Fruit fly (Drosophila melanogaster) whole organism, adult: ENCODE data around the gene CG13920.
A peak's percentile ranks its signal among the peaks of the same experiment; 100 is the strongest.

Experiments used
- CG11617 ChIP-seq: fragments of 200-800 bp; sonication (Bioruptor generic); optimal IDR thresholded peaks from 2 replicates; lab custom pipeline; 2017; ENCODE audit warnings: mild to moderate bottlenecking, missing biosample characterization, missing genetic modification reagents, missing genetic modification characterization
- CG12768 ChIP-seq: fragments of 200-800 bp; sonication (Bioruptor generic); optimal IDR thresholded peaks from 2 replicates; lab custom pipeline; 2017; ENCODE audit warnings: missing biosample characterization, missing genetic modification characterization, mild to moderate bottlenecking, moderate library complexity, missing genetic modification reagents
- CG14711 ChIP-seq: fragments of 200-800 bp; sonication (Bioruptor generic); optimal IDR thresholded peaks from 2 replicates; lab custom pipeline; 2018; ENCODE audit warnings: missing biosample characterization, mild to moderate bottlenecking, missing genetic modification characterization, moderate library complexity
- CG1620 ChIP-seq: fragments of 200-800 bp; sonication (Bioruptor generic); optimal IDR thresholded peaks from 2 replicates; lab custom pipeline; 2016; ENCODE audit warnings: missing biosample characterization, missing genetic modification characterization
- CG33017 ChIP-seq: fragments of 200-800 bp; sonication (Bioruptor generic); optimal IDR thresholded peaks from 2 replicates; lab custom pipeline; 2018; ENCODE audit warnings: missing biosample characterization, mild to moderate bottlenecking, missing genetic modification characterization, moderate library complexity
- CG5204 ChIP-seq: fragments of 200-800 bp; sonication (Bioruptor generic); optimal IDR thresholded peaks from 2 replicates; lab custom pipeline; 2016; ENCODE audit warnings: missing biosample characterization, missing genetic modification characterization
- CG7045 ChIP-seq: fragments of 200-800 bp; sonication (Bioruptor generic); optimal IDR thresholded peaks from 2 replicates; lab custom pipeline; 2017; ENCODE audit warnings: missing biosample characterization, mild to moderate bottlenecking, missing genetic modification characterization
- CG7101 ChIP-seq: fragments of 200-800 bp; sonication (Bioruptor generic); optimal IDR thresholded peaks from 2 replicates; lab custom pipeline; 2018; ENCODE audit warnings: missing biosample characterization, mild to moderate bottlenecking, missing genetic modification characterization, moderate library complexity
- Clk ChIP-seq: fragments of 200-800 bp; sonication (Bioruptor generic); optimal IDR thresholded peaks from 2 replicates; lab custom pipeline; 2017; ENCODE audit warnings: missing biosample characterization, missing genetic modification characterization
- Crg-1 ChIP-seq: fragments of 200-800 bp; sonication (Bioruptor generic); optimal IDR thresholded peaks from 2 replicates; lab custom pipeline; 2016; ENCODE audit warnings: missing biosample characterization, missing genetic modification characterization
- Hr96 ChIP-seq: fragments of 200-800 bp; sonication (Bioruptor generic); optimal IDR thresholded peaks from 2 replicates; lab custom pipeline; 2016; ENCODE audit warnings: missing biosample characterization, missing genetic modification characterization
- Mnt ChIP-seq: fragments of 200-800 bp; sonication (Bioruptor generic); optimal IDR thresholded peaks from 2 replicates; lab custom pipeline; 2016; ENCODE audit warnings: missing biosample characterization, mild to moderate bottlenecking, missing genetic modification characterization
- bab1 ChIP-seq: fragments of 200-800 bp; sonication (Bioruptor generic); optimal IDR thresholded peaks from 3 replicates; lab custom pipeline; 2019; ENCODE audit warnings: missing biosample characterization, mild to moderate bottlenecking, missing genetic modification characterization, moderate library complexity
- cic ChIP-seq: fragments of 200-800 bp; sonication (Bioruptor generic); optimal IDR thresholded peaks from 2 replicates; lab custom pipeline; 2017; ENCODE audit warnings: missing biosample characterization, mild to moderate bottlenecking, missing genetic modification characterization, moderate library complexity
- cnc ChIP-seq, 2 experiments: fragments of >200 bp; optimal IDR thresholded peaks; 2 replicates each; lab custom pipeline; 2017
- kay ChIP-seq: fragments of 200-800 bp; sonication (Bioruptor generic); peaks from one replicate; lab custom pipeline; 2016; ENCODE audit warnings: missing biosample characterization, missing genetic modification characterization, borderline replicate concordance
- ovo ChIP-seq: fragments of 200-800 bp; sonication (Bioruptor generic); optimal IDR thresholded peaks from 2 replicates; lab custom pipeline; 2016; ENCODE audit warnings: missing biosample characterization, missing genetic modification characterization
- pad ChIP-seq: fragments of 200-800 bp; sonication (Bioruptor generic); optimal IDR thresholded peaks from 3 replicates; lab custom pipeline; 2017; ENCODE audit warnings: missing biosample characterization, missing genetic modification characterization, mild to moderate bottlenecking, moderate library complexity, missing genetic modification reagents
- tj ChIP-seq: fragments of 200-800 bp; sonication (Bioruptor generic); optimal IDR thresholded peaks from 3 replicates; lab custom pipeline; 2017; ENCODE audit warnings: missing biosample characterization, mild to moderate bottlenecking, missing genetic modification characterization, moderate library complexity
- toe ChIP-seq: fragments of 200-800 bp; sonication (Bioruptor generic); optimal IDR thresholded peaks from 2 replicates; lab custom pipeline; 2016; ENCODE audit warnings: missing biosample characterization, missing genetic modification characterization

Gene CG13920

dm6 chr3L:1637652-1638051 is 11.1 kb upstream of the CG13920 start, which contains the start of gene nSyb:
nSyb (minus strand) TSS chr3L:1637752.
- TF ChIP-seq Clk: no peak
- TF ChIP-seq Mnt (GFP tag; lab: Kevin White, UChicago): no peak
- TF ChIP-seq CG7101: no peak
- TF ChIP-seq ovo (GFP tag; lab: Kevin White, UChicago): no peak
- TF ChIP-seq CG7045 (GFP tag; lab: Kevin White, UChicago): no peak
- TF ChIP-seq tj (GFP tag; lab: Kevin White, UChicago): no peak
- no peak for TF ChIP-seq Crg-1 (GFP tag; lab: Kevin White, UChicago)
- no peak for TF ChIP-seq kay (GFP tag; lab: Kevin White, UChicago)
- TF ChIP-seq toe (GFP tag; lab: Kevin White, UChicago): no peak

DNA sequence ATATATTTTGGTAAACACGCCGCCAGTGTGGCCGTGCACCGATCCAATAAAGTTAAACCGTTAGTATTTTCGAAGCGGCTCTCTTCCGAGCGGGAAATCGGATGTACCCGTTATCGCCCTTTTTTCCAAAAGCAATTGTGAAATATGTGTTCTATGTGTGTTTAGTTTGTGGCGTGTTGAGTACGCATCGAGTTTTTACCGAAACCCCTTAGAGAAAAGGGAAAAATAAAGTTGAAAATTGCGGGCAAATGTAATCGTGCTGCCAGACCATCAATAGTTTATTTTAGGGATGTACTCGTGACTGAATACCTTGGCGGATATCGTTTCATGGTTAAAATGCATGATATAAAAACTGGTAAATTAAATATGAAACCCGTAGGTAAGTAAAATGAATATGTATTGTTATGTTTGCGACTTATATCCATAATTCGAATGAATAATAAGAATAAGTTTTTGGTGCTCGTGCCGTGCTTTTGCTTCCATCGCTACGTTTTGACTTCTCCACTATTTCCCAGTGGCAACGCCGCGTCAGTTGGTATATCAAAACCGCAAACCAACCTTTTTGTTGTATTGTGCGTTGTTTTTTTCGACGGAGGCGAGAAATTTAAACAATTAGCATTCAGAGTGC is 9.4 kb upstream of the CG13920 start, which contains the start of the genes Mettl2 and Bgb:
Mettl2 (minus strand) TSS at position 51 of the 628 bp plus-strand sequence.
Bgb (plus strand) TSS at position 527 of the 628 bp plus-strand sequence.
- peak; percentile 56 for TF ChIP-seq bab1
- TF ChIP-seq CG14711 (tag; lab: Kevin White, UChicago): peak; percentile 73
- TF ChIP-seq CG1620: peak; percentile 83
- peak; percentile 65 for TF ChIP-seq CG11617 (GFP tag; lab: Kevin White, UChicago)
- no peak for TF ChIP-seq cnc (optimal IDR thresholded peaks at IDR 0.05; lab: Kevin White, UChicago)
- no peak for TF ChIP-seq cic (GFP tag; lab: Kevin White, UChicago)
- peak; percentile 59 for TF ChIP-seq Mnt (GFP tag; lab: Kevin White, UChicago)
- peak; percentile 58 for TF ChIP-seq ovo (GFP tag; lab: Kevin White, UChicago)
- no peak for TF ChIP-seq CG5204 (GFP tag; lab: Kevin White, UChicago)
- TF ChIP-seq Clk: peak; percentile 68
- TF ChIP-seq CG12768: peak; percentile 69
- peak; percentile 65 for TF ChIP-seq Crg-1 (GFP tag; lab: Kevin White, UChicago)
- TF ChIP-seq CG7045 (GFP tag; lab: Kevin White, UChicago): peak; percentile 75
- TF ChIP-seq kay (GFP tag; lab: Kevin White, UChicago): no peak
- peak; percentile 68 for TF ChIP-seq pad
- peak; percentile 50 for TF ChIP-seq tj (GFP tag; lab: Kevin White, UChicago)
- TF ChIP-seq CG7101: peak; percentile 78
- TF ChIP-seq Hr96 (GFP tag; lab: Kevin White, UChicago): peak; percentile 84
- peak; percentile 65 for TF ChIP-seq CG33017
- TF ChIP-seq toe (GFP tag; lab: Kevin White, UChicago): peak; percentile 90

- TF ChIP-seq CG1620 (peak; percentile 95), CG33017 (peak; percentile 97), toe (GFP tag; lab: Kevin White, UChicago) (peak; percentile 97), Crg-1 (GFP tag; lab: Kevin White, UChicago) (peak; percentile 97), CG14711 (tag; lab: Kevin White, UChicago) (peak; percentile 96), CG5204 (GFP tag; lab: Kevin White, UChicago) (peak; percentile 95), CG7101 (peak; percentile 97), CG12768 (peak; percentile 96), cnc (optimal IDR thresholded peaks at IDR 0.05; lab: Kevin White, UChicago) (no peak), CG11617 (GFP tag; lab: Kevin White, UChicago) (peak; percentile 94), Hr96 (GFP tag; lab: Kevin White, UChicago) (peak; percentile 93), cic (GFP tag; lab: Kevin White, UChicago) (peak; percentile 74), Mnt (GFP tag; lab: Kevin White, UChicago) (peak; percentile 91), CG7045 (GFP tag; lab: Kevin White, UChicago) (peak; percentile 96), tj (GFP tag; lab: Kevin White, UChicago) (peak; percentile 76), Clk (peak; percentile 91), bab1 (peak; percentile 98), ovo (GFP tag; lab: Kevin White, UChicago) (peak; percentile 84), pad (peak; percentile 86), kay (GFP tag; lab: Kevin White, UChicago) (no peak)
Observed at dm6 chr3L:1644920-1645567, 3.7 kb upstream of the CG13920 start, which contains the start of the genes alphaCOP and CG13919. alphaCOP (minus strand) TSS chr3L:1645199. CG13919 (plus strand) TSS chr3L:1645467.

dm6 chr3L:1647276-1647919 is 1.3 kb upstream of the CG13920 start, which contains the start of the genes CG17249 and Bro:
CG17249 (minus strand) TSS chr3L:1647464.
Bro (plus strand) TSS chr3L:1647869.
- TF ChIP-seq cnc (optimal IDR thresholded peaks at IDR 0.05; lab: Kevin White, UChicago) (no peak), CG12768 (no peak), pad (peak; percentile 38), toe (GFP tag; lab: Kevin White, UChicago) (peak; percentile 26), ovo (GFP tag; lab: Kevin White, UChicago) (peak; percentile 34), bab1 (peak; percentile 32), CG14711 (tag; lab: Kevin White, UChicago) (peak; percentile 99), CG7101 (peak; percentile 57), CG11617 (GFP tag; lab: Kevin White, UChicago) (no peak), CG1620 (peak; percentile 76), kay (GFP tag; lab: Kevin White, UChicago) (no peak), Clk (peak; percentile 3), Crg-1 (GFP tag; lab: Kevin White, UChicago) (peak; percentile 69), Hr96 (GFP tag; lab: Kevin White, UChicago) (no peak), Mnt (GFP tag; lab: Kevin White, UChicago) (peak; percentile 28), tj (GFP tag; lab: Kevin White, UChicago) (no peak), cic (GFP tag; lab: Kevin White, UChicago) (peak; percentile 19), CG5204 (GFP tag; lab: Kevin White, UChicago) (no peak), CG7045 (GFP tag; lab: Kevin White, UChicago) (no peak), CG33017 (no peak)
